Worm (Caenorhabditis elegans): ENCODE results near the gene T25B9.4.

- TF ChIP-seq ama-1 (optimal IDR thresholded peaks at IDR 0.05) = no peak
- no peak for TF ChIP-seq B0310.2 (tag; optimal IDR thresholded peaks at IDR 0.05)
- TF ChIP-seq tbx-11 (GFP tag; IDR thresholded peaks at IDR 0.05) = no peak
- TF ChIP-seq scrt-1 (GFP tag; IDR thresholded peaks at IDR 0.05) = no peak
- no peak for TF ChIP-seq ets-7 (tag; optimal IDR thresholded peaks at IDR 0.05)
- no peak for TF ChIP-seq ceh-36 (tag; optimal IDR thresholded peaks at IDR 0.05)
- no peak for TF ChIP-seq hmg-4 (GFP tag; optimal IDR thresholded peaks at IDR 0.05)
Observed at ce11 chrIV:10780583-10780982, 23.1 kb upstream of the T25B9.4 start, which contains the start of gene swt-3.
